Worm (Caenorhabditis elegans) whole organism, late embryonic: Measurements from ENCODE around the gene srh-73.

Experiments
- F13H6.1 ChIP-seq: sonication (generic microtip); optimal IDR thresholded peaks from 2 replicates; lab custom pipeline; 2016; ENCODE audit warnings: missing genetic modification characterization, missing compliant biosample characterization
- ama-1 ChIP-seq: fragments of 150-350 bp; optimal IDR thresholded peaks from 2 replicates; lab custom pipeline; 2014
- ceh-24 ChIP-seq: sonication (generic microtip); optimal IDR thresholded peaks from 2 replicates; lab custom pipeline; 2016; ENCODE audit warnings: mild to moderate bottlenecking, missing genetic modification characterization, missing compliant biosample characterization
- elt-4 ChIP-seq: sonication (generic microtip); optimal IDR thresholded peaks from 2 replicates; lab custom pipeline; 2016; ENCODE audit warnings: missing genetic modification characterization, missing compliant biosample characterization
- fkh-10 ChIP-seq: fragments of 150-350 bp; optimal IDR thresholded peaks from 2 replicates; lab custom pipeline; 2014; ENCODE audit warnings: missing biosample characterization, missing genetic modification reagents, missing genetic modification characterization
- hlh-30 ChIP-seq: sonication (generic microtip); optimal IDR thresholded peaks from 2 replicates; lab custom pipeline; 2017; ENCODE audit warnings: antibody characterized with exemption, missing genetic modification characterization, missing compliant biosample characterization; ENCODE audit not compliant: insufficient read depth
- hlh-8 ChIP-seq: sonication (generic microtip); optimal IDR thresholded peaks from 2 replicates; lab custom pipeline; 2016; ENCODE audit warnings: missing genotype, missing genetic modification characterization, missing compliant biosample characterization
- pat-9 ChIP-seq: fragments of 200-800 bp; sonication (Bioruptor generic); optimal IDR thresholded peaks from 2 replicates; lab custom pipeline; 2018; ENCODE audit warnings: mild to moderate bottlenecking, missing genetic modification characterization, moderate library complexity, missing compliant biosample characterization
- pha-4 ChIP-seq: fragments of 150-350 bp; optimal IDR thresholded peaks from 2 replicates; lab custom pipeline; 2018; ENCODE audit warnings: missing biosample characterization, missing genetic modification reagents, missing genetic modification characterization
- ref-2 ChIP-seq: sonication (generic microtip); optimal IDR thresholded peaks from 2 replicates; lab custom pipeline; 2016; ENCODE audit warnings: missing genetic modification characterization, missing compliant biosample characterization
- rnt-1 ChIP-seq: sonication (generic microtip); optimal IDR thresholded peaks from 2 replicates; lab custom pipeline; 2016; ENCODE audit warnings: missing genetic modification characterization, missing compliant biosample characterization
- sox-4 ChIP-seq: sonication (generic microtip); optimal IDR thresholded peaks from 2 replicates; lab custom pipeline; 2017; ENCODE audit warnings: mild to moderate bottlenecking, missing genetic modification characterization, inconsistent platforms, missing compliant biosample characterization
- unc-55 ChIP-seq: sonication (generic microtip); optimal IDR thresholded peaks from 2 replicates; lab custom pipeline; 2017; ENCODE audit warnings: missing biosample characterization, missing genetic modification reagents, missing genetic modification characterization
- ztf-16 ChIP-seq: sonication (generic microtip); optimal IDR thresholded peaks from 2 replicates; lab custom pipeline; 2017; ENCODE audit warnings: missing genetic modification characterization, missing compliant biosample characterization

- TF ChIP-seq ama-1 (lab: Kevin White, UChicago) (no peak), ztf-16 (tag; lab: Kevin White, UChicago) (no peak), pat-9 (no peak), ceh-24 (tag; lab: Kevin White, UChicago) (no peak), unc-55 (GFP tag; lab: Kevin White, UChicago) (no peak), hlh-8 (tag; lab: Kevin White, UChicago) (no peak), pha-4 (no peak), F13H6.1 (tag; lab: Kevin White, UChicago) (no peak), sox-4 (tag; lab: Kevin White, UChicago) (no peak), fkh-10 (GFP tag; lab: Kevin White, UChicago) (no peak), elt-4 (tag; lab: Kevin White, UChicago) (no peak), hlh-30 (tag; lab: Kevin White, UChicago) (no peak), rnt-1 (no peak), ref-2 (tag; lab: Kevin White, UChicago) (no peak)
Measured at ce11 chrII:12473406-12473805, 38.6 kb upstream of the srh-73 start, which contains the start of gene srg-17.
